Worm (Caenorhabditis elegans) whole organism, early embryonic: ENCODE measurements around the gene H39E20.1.

Experiments used
- B0310.2 ChIP-seq: sonication (generic microtip); optimal IDR thresholded peaks from 2 replicates; lab custom pipeline; 2016; ENCODE audit warnings: mild to moderate bottlenecking, missing genetic modification characterization, missing compliant biosample characterization
- F13C5.2 ChIP-seq: sonication (generic microtip); optimal IDR thresholded peaks from 2 replicates; lab custom pipeline; 2017; ENCODE audit warnings: mild to moderate bottlenecking, missing genetic modification characterization, inconsistent platforms, missing compliant biosample characterization
- aly-1 ChIP-seq: sonication (generic microtip); optimal IDR thresholded peaks from 2 replicates; lab custom pipeline; 2016; ENCODE audit warnings: missing genetic modification characterization, missing compliant biosample characterization
- ama-1 ChIP-seq: fragments of 150-350 bp; optimal IDR thresholded peaks from 2 replicates; lab custom pipeline; 2014
- ceh-13 ChIP-seq: fragments of 200-800 bp; sonication (Bioruptor generic); optimal IDR thresholded peaks from 2 replicates; lab custom pipeline; 2018; ENCODE audit warnings: mild to moderate bottlenecking, missing genetic modification characterization, missing compliant biosample characterization
- ceh-36 ChIP-seq: sonication (generic microtip); optimal IDR thresholded peaks from 2 replicates; lab custom pipeline; 2016; ENCODE audit warnings: missing genetic modification characterization, inconsistent platforms, missing compliant biosample characterization
- ets-7 ChIP-seq: sonication (generic microtip); optimal IDR thresholded peaks from 2 replicates; lab custom pipeline; 2016; ENCODE audit warnings: missing genotype, missing genetic modification characterization, missing compliant biosample characterization
- flt-1 ChIP-seq: fragments of 200-800 bp; sonication (Bioruptor generic); IDR thresholded peaks from 2 replicates; pipeline ENCODE4 v1.3.6; 2022; ENCODE audit warnings: missing genetic modification characterization, missing compliant biosample characterization
- hmbx-1 ChIP-seq: sonication (generic microtip); optimal IDR thresholded peaks from 2 replicates; lab custom pipeline; 2016; ENCODE audit warnings: mild to moderate bottlenecking, missing genetic modification characterization, missing compliant biosample characterization
- hmg-4 ChIP-seq: fragments of 200-800 bp; sonication (Bioruptor generic); optimal IDR thresholded peaks from 2 replicates; lab custom pipeline; 2018; ENCODE audit warnings: mild to moderate bottlenecking, missing genetic modification characterization, missing compliant biosample characterization
- hnd-1 ChIP-seq: sonication (generic microtip); optimal IDR thresholded peaks from 2 replicates; lab custom pipeline; 2016; ENCODE audit warnings: missing genetic modification characterization, missing compliant biosample characterization
- pes-1 ChIP-seq: fragments of 200-800 bp; sonication (Bioruptor generic); IDR thresholded peaks from 2 replicates; pipeline ENCODE4 v1.3.6; 2022; ENCODE audit warnings: missing genetic modification reagents, missing genetic modification characterization, missing compliant biosample characterization
- scrt-1 ChIP-seq: fragments of 200-800 bp; sonication (Bioruptor generic); IDR thresholded peaks from 2 replicates; pipeline ENCODE4 v1.3.6; 2022; ENCODE audit warnings: missing genetic modification characterization, missing compliant biosample characterization
- sea-1 ChIP-seq: fragments of 200-800 bp; sonication (Bioruptor generic); conservative IDR thresholded peaks from 2 replicates; pipeline ENCODE4 v1.3.6; 2022; ENCODE audit warnings: missing genetic modification characterization, missing compliant biosample characterization
- tbx-11 ChIP-seq: fragments of 200-800 bp; sonication (Bioruptor generic); IDR thresholded peaks from 2 replicates; pipeline ENCODE4 v1.3.6; 2022; ENCODE audit warnings: missing genetic modification characterization, missing compliant biosample characterization
- tbx-37 ChIP-seq: fragments of 200-800 bp; sonication (Bioruptor generic); conservative IDR thresholded peaks from 2 replicates; pipeline ENCODE4 v1.3.6; 2022; ENCODE audit warnings: missing genetic modification reagents, missing genetic modification characterization, missing compliant biosample characterization
- tra-4 ChIP-seq: sonication (generic microtip); optimal IDR thresholded peaks from 2 replicates; lab custom pipeline; 2017; ENCODE audit warnings: missing genetic modification characterization, missing compliant biosample characterization

H39E20.1 gene

DNA sequence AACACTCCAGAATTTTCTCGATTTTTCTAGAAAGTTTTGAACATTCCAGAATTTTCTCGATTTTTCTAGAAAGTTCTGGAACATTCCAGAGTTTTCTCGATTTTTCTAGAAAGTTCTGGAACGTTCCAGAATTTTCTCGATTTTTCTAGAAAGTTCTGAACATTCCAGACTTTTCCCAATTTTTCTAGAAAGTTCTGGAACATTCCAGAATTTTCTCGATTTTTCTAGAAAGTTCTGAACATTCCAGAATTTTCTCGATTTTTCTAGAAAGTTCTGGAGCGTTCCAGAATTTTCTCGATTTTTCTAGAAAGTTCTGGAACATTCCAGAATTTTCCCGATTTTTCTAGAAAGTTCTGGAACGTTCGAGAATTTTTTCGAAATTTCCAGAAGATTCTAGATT is 22.3 kb downstream of the H39E20.1 start:
- TF ChIP-seq flt-1 (GFP tag; lab: Robert Waterston, UW), result peak; percentile 87
- TF ChIP-seq tbx-11, result peak; percentile 60; the same call in 1 of the 2 replicates
- peak; percentile 93 for TF ChIP-seq pes-1 (GFP tag; lab: Robert Waterston, UW)
- peak; percentile 80 for TF ChIP-seq sea-1 (GFP tag; lab: Robert Waterston, UW)
- TF ChIP-seq tbx-37, result 0 out of 2 replicates have a peak, but pooled peaks have one; percentile 7
- 0 out of 2 replicates have a peak, but pooled peaks have one; percentile 21 for TF ChIP-seq scrt-1 (GFP tag; lab: Robert Waterston, UW)

DNA sequence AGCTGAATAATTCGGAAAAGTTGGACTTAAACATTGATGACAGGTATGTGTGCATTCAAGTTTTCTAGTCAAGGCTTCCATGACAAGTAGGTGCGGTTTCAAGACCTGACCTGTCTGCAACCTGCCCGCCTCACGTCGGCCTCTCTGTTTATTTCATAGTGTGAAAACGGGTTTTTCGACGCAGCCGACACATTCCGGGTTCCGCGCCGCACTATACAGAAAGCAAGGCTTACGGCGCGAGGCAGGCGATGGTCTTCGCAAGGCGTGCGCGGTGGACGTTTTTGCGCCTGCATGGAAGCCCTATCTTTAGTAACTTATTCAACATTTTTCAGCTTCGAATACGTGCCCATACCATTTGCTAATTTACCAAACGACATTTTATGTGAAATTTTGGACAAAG is 25.0 kb downstream of the H39E20.1 start:
- TF ChIP-seq tra-4 (tag; lab: Kevin White, UChicago) (no peak), ceh-36 (tag; lab: Kevin White, UChicago) (no peak), aly-1 (no peak), sea-1 (GFP tag; lab: Robert Waterston, UW) (no peak), ama-1 (no peak), hmbx-1 (tag; lab: Kevin White, UChicago) (no peak), ets-7 (no peak), hnd-1 (tag; lab: Kevin White, UChicago) (no peak), B0310.2 (tag; lab: Kevin White, UChicago) (no peak), tbx-37 (no peak), tbx-11 (no peak), pes-1 (GFP tag; lab: Robert Waterston, UW) (no peak), F13C5.2 (tag; lab: Kevin White, UChicago) (no peak), flt-1 (GFP tag; lab: Robert Waterston, UW) (no peak), scrt-1 (GFP tag; lab: Robert Waterston, UW) (no peak), hmg-4 (no peak)

DNA sequence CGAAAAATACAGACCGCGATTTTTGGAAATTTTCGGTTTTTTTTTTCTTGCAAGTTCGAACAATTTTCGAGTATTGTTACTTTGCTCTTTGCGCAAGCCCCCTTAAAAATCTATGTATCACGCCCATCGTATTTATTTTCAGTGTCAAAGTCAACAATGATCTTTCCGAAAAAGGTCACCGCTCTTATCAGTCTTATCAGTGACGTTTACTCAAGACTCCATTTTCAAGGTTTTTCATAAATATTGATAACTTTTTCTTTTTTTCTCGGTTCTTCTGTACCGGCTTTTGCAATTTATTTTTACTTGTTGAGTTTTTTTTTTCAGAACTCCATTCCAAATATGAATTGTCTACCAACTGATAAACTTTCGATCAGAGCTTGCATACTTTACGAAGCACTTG is 25.7 kb downstream of the H39E20.1 start, which contains the start of gene fbxa-190:
fbxa-190 (plus strand) TSS at position 325 of the 400 bp plus-strand sequence.
- no peak for TF ChIP-seq aly-1
- TF ChIP-seq hnd-1 (tag; lab: Kevin White, UChicago), result no peak
- TF ChIP-seq scrt-1 (GFP tag; lab: Robert Waterston, UW), result no peak
- no peak for TF ChIP-seq pes-1 (GFP tag; lab: Robert Waterston, UW)
- no peak for TF ChIP-seq ets-7
- no peak for TF ChIP-seq sea-1 (GFP tag; lab: Robert Waterston, UW)
- no peak for TF ChIP-seq tbx-37

DNA sequence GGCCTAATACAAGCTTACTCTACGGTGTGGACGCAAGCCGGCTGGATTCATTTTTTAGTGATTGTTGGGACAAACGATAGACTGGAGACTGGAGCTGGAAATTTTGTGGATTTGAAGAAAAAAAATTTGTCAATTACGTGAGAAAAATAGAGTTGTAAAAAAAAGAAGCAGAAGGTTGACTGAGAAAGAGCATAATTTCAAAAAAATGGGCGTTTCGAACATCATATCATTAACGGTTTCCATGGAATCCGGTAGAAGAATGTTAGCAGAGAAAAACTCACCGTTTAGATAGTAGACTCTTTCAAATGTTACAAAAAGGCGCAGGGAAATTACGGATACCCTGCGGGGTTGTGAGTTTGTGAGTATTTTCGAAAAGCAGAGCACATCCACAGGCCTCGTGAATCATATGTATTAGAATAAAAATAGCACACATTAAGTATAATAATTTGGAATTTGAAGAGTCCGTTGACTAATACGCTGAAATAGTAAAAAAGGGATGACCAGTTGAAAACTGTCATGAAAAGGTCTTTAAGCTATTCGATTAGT is 26.6 kb downstream of the H39E20.1 start, which contains the start of gene F56C3.7:
F56C3.7 (minus strand) TSS at position 51 of the 546 bp plus-strand sequence.
- TF ChIP-seq flt-1 (GFP tag; lab: Robert Waterston, UW) (no peak), tbx-37 (no peak), ama-1 (no peak)

DNA sequence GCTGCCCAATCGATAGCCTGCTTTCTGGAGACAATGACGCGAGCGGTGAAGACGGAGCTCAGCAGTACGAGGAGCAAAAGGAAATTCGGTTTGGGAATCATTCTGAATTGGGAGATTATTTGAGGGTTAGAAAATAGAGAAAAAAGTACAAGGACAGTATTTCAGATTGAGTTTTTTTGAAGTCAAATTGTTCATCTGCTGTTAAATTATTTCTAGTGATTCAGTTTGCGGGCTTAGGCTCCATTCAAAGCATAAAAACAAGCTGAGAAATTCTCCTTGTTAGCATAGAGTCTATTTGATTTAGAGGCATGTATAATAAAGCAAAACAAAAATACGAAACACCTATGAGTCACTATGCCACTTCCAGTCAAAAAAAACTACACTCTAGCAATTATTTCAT is 30.0 kb downstream of the H39E20.1 start, which contains the start of gene dgn-2:
dgn-2 (minus strand) TSS at position 101 of the 400 bp plus-strand sequence.
- TF ChIP-seq hmg-4, result no peak
- no peak for TF ChIP-seq F13C5.2 (tag; lab: Kevin White, UChicago)
- TF ChIP-seq tra-4 (tag; lab: Kevin White, UChicago), result no peak
- no peak for TF ChIP-seq B0310.2 (tag; lab: Kevin White, UChicago)
- TF ChIP-seq scrt-1 (GFP tag; lab: Robert Waterston, UW), result no peak
- TF ChIP-seq ceh-13 (GFP tag; lab: Kevin White, UChicago), result no peak
- TF ChIP-seq ets-7, result no peak
- no peak for TF ChIP-seq hnd-1 (tag; lab: Kevin White, UChicago)
- no peak for TF ChIP-seq tbx-37
- no peak for TF ChIP-seq ceh-36 (tag; lab: Kevin White, UChicago)
- TF ChIP-seq flt-1 (GFP tag; lab: Robert Waterston, UW), result no peak
- no peak for TF ChIP-seq sea-1 (GFP tag; lab: Robert Waterston, UW)
- TF ChIP-seq ama-1, result no peak
- no peak for TF ChIP-seq aly-1

DNA sequence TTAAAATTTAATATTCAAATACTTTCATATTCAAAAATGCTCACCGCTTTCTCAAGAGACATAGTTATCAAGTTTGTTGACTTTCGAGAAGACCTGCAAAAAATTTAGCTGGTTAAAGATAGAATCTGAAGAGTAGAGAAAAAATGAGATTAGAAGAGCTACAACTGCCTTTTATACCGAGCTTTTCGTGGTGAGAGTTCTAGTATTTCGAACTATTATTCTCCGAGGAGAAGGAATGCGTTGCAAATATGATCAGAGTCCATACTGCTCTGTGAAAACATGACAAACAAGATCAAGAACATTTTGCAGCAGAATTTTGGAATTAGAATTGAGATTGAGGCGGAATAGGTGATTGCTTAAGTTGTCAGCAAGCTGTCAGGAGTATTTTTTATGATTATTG is 36.8 kb downstream of the H39E20.1 start, which contains the start of gene F56C3.4:
F56C3.4 (minus strand) TSS at position 101 of the 400 bp plus-strand sequence.
- TF ChIP-seq pes-1 (GFP tag; lab: Robert Waterston, UW), result no peak
- no peak for TF ChIP-seq scrt-1 (GFP tag; lab: Robert Waterston, UW)
- TF ChIP-seq F13C5.2 (tag; lab: Kevin White, UChicago), result no peak
- no peak for TF ChIP-seq ets-7
- no peak for TF ChIP-seq ceh-13 (GFP tag; lab: Kevin White, UChicago)
- TF ChIP-seq hmg-4, result no peak
- TF ChIP-seq ama-1, result no peak
- TF ChIP-seq hnd-1 (tag; lab: Kevin White, UChicago), result no peak
- no peak for TF ChIP-seq flt-1 (GFP tag; lab: Robert Waterston, UW)
- TF ChIP-seq sea-1 (GFP tag; lab: Robert Waterston, UW), result no peak
- TF ChIP-seq aly-1, result no peak
- TF ChIP-seq B0310.2 (tag; lab: Kevin White, UChicago), result no peak
- no peak for TF ChIP-seq tbx-11
- no peak for TF ChIP-seq ceh-36 (tag; lab: Kevin White, UChicago)
- no peak for TF ChIP-seq tra-4 (tag; lab: Kevin White, UChicago)
- TF ChIP-seq tbx-37, result no peak
- no peak for TF ChIP-seq hmbx-1 (tag; lab: Kevin White, UChicago)

DNA sequence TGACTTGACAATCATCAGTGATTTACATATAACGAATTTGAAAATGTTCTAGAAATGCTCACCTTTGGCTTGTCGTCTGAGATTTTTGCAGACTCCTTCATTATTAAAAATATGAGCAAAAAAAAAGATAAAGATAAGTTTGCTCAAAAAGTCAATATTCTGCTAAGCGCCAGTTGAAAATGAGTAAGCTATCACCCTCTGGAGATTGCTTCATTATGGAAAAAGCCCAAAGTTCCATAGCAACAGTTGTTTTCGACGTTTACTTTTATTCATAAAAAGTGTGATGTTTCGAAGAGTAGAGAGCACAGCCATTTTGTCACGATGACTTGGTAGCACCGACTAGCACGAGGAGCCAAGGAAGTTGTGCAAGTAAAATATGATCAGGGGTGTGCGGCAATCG is 39.1 kb downstream of the H39E20.1 start, which contains the start of gene F56C3.3:
F56C3.3 (minus strand) TSS at position 101 of the 400 bp plus-strand sequence.
- TF ChIP-seq ceh-13 (GFP tag; lab: Kevin White, UChicago) (no peak), flt-1 (GFP tag; lab: Robert Waterston, UW) (no peak), B0310.2 (tag; lab: Kevin White, UChicago) (no peak), ama-1 (no peak), F13C5.2 (tag; lab: Kevin White, UChicago) (no peak), pes-1 (GFP tag; lab: Robert Waterston, UW) (no peak), tra-4 (tag; lab: Kevin White, UChicago) (no peak), hmg-4 (no peak), tbx-11 (no peak), sea-1 (GFP tag; lab: Robert Waterston, UW) (no peak), scrt-1 (GFP tag; lab: Robert Waterston, UW) (no peak), aly-1 (no peak), tbx-37 (no peak), hnd-1 (tag; lab: Kevin White, UChicago) (no peak), ets-7 (no peak), ceh-36 (tag; lab: Kevin White, UChicago) (no peak)
